Worm (Caenorhabditis elegans): ENCODE results near the gene sre-31.

DNA sequence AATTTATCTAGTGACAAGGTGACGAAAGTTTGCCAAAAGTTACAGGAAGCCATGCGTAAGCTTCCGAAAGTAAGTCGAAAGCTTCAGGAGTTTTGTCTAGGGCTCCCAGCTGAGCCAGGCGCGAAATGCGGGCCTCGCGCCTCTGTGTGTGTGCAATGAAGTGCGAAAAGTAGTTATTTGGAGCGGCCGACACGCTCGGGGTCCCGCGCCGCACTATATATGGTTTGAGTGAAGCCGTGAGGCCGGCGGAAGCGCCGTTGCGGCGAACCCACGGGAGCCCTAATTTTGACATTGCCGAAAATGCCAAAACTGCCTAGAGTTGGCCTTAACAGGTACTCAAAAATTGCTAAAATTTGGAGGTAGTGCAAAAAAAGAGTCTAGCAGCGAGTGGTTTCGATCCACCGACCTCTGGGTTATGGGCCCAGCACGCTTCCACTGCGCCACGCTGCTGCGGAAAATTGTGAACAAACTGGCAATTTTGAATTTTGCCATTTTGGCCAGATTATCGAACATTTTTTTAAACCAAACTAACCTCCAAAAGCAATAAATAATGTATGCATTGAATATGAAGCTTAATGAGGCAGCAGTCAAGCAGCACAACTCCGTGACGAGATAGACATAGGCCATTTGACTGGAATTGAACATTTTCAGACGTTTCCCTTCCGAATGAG lies 26.7 kb upstream of the sre-31 start:
- TF ChIP-seq W03F9.2 (tag; optimal IDR thresholded peaks at IDR 0.05) (no peak), dao-5 (tag; optimal IDR thresholded peaks at IDR 0.05) (no peak)
